Worm (Caenorhabditis elegans) whole organism, early embryonic: ENCODE measurements around the gene osm-3.

Experiments
- B0310.2 ChIP-seq: sonication (generic microtip); optimal IDR thresholded peaks from 2 replicates; lab custom pipeline; 2016; ENCODE audit warnings: mild to moderate bottlenecking, missing genetic modification characterization, missing compliant biosample characterization
- F13C5.2 ChIP-seq: sonication (generic microtip); optimal IDR thresholded peaks from 2 replicates; lab custom pipeline; 2017; ENCODE audit warnings: mild to moderate bottlenecking, missing genetic modification characterization, inconsistent platforms, missing compliant biosample characterization
- aly-1 ChIP-seq: sonication (generic microtip); optimal IDR thresholded peaks from 2 replicates; lab custom pipeline; 2016; ENCODE audit warnings: missing genetic modification characterization, missing compliant biosample characterization
- ama-1 ChIP-seq: fragments of 150-350 bp; optimal IDR thresholded peaks from 2 replicates; lab custom pipeline; 2014
- ceh-13 ChIP-seq: fragments of 200-800 bp; sonication (Bioruptor generic); optimal IDR thresholded peaks from 2 replicates; lab custom pipeline; 2018; ENCODE audit warnings: mild to moderate bottlenecking, missing genetic modification characterization, missing compliant biosample characterization
- ets-7 ChIP-seq: sonication (generic microtip); optimal IDR thresholded peaks from 2 replicates; lab custom pipeline; 2016; ENCODE audit warnings: missing genotype, missing genetic modification characterization, missing compliant biosample characterization
- hmg-4 ChIP-seq: fragments of 200-800 bp; sonication (Bioruptor generic); optimal IDR thresholded peaks from 2 replicates; lab custom pipeline; 2018; ENCODE audit warnings: mild to moderate bottlenecking, missing genetic modification characterization, missing compliant biosample characterization
- hnd-1 ChIP-seq: sonication (generic microtip); optimal IDR thresholded peaks from 2 replicates; lab custom pipeline; 2016; ENCODE audit warnings: missing genetic modification characterization, missing compliant biosample characterization
- pes-1 ChIP-seq: fragments of 200-800 bp; sonication (Bioruptor generic); IDR thresholded peaks from 2 replicates; pipeline ENCODE4 v1.3.6; 2022; ENCODE audit warnings: missing genetic modification reagents, missing genetic modification characterization, missing compliant biosample characterization
- scrt-1 ChIP-seq: fragments of 200-800 bp; sonication (Bioruptor generic); IDR thresholded peaks from 2 replicates; pipeline ENCODE4 v1.3.6; 2022; ENCODE audit warnings: missing genetic modification characterization, missing compliant biosample characterization
- tbx-11 ChIP-seq: fragments of 200-800 bp; sonication (Bioruptor generic); IDR thresholded peaks from 2 replicates; pipeline ENCODE4 v1.3.6; 2022; ENCODE audit warnings: missing genetic modification characterization, missing compliant biosample characterization
- tbx-37 ChIP-seq: fragments of 200-800 bp; sonication (Bioruptor generic); conservative IDR thresholded peaks from 2 replicates; pipeline ENCODE4 v1.3.6; 2022; ENCODE audit warnings: missing genetic modification reagents, missing genetic modification characterization, missing compliant biosample characterization
- tra-4 ChIP-seq: sonication (generic microtip); optimal IDR thresholded peaks from 2 replicates; lab custom pipeline; 2017; ENCODE audit warnings: missing genetic modification characterization, missing compliant biosample characterization

DNA sequence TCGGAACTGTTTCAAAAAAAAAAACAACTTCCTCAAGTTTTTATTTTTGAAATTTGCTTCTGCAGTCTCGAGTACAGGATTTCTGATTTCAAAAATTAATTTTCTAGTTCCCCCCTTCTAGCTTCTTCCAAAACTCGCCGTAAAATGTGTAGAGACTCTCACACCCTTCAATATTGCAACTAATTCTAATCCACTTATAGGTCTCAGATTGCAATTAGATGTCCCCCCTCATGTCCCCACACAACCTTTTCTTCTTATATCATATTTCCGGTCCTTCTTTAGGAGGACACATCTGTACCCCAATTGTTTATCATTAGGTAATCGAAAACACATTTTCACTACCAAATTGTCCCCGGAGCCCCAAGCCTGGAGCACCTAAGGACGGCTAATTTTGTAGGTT is 39.6 kb upstream of the osm-3 start:
- TF ChIP-seq ama-1 (lab: Kevin White, UChicago) (no peak), ceh-13 (GFP tag; lab: Kevin White, UChicago) (no peak), tbx-11 (GFP tag; lab: Robert Waterston, UW) (no peak), F13C5.2 (no peak), hnd-1 (no peak), tra-4 (tag; lab: Kevin White, UChicago) (no peak), B0310.2 (tag; lab: Kevin White, UChicago) (no peak), tbx-37 (GFP tag; lab: Robert Waterston, UW) (no peak), pes-1 (GFP tag; lab: Robert Waterston, UW) (no peak), hmg-4 (no peak), scrt-1 (GFP tag; lab: Robert Waterston, UW) (no peak), ets-7 (tag; lab: Kevin White, UChicago) (no peak), aly-1 (tag; lab: Kevin White, UChicago) (no peak)
